Fruit fly (Drosophila melanogaster): ENCODE data around the gene pasi1.

The pasi1 gene

dm6 chr3R:17798211-17798737 is 3.4 kb downstream of the pasi1 start, which contains the start of gene CG7379 (continued):
- peak; percentile 51 for TF ChIP-seq CG2875 (GFP tag; optimal IDR thresholded peaks at IDR 0.05)
- no peak for TF ChIP-seq CG11695 (GFP tag; IDR thresholded peaks at IDR 0.05)
- peak; percentile 50 for TF ChIP-seq CG10274 (GFP tag; optimal IDR thresholded peaks at IDR 0.05)
- TF ChIP-seq CG2889 (GFP tag; IDR thresholded peaks at IDR 0.05), result no peak
- TF ChIP-seq onecut (GFP tag; IDR thresholded peaks at IDR 0.05), result peak; percentile 58
- no peak for TF ChIP-seq gsb-n (tag; optimal IDR thresholded peaks at IDR 0.05)
- peak; percentile 42 for TF ChIP-seq CG3838 (GFP tag; optimal IDR thresholded peaks at IDR 0.05)
- TF ChIP-seq PHDP (tag; optimal IDR thresholded peaks at IDR 0.05), result peak; percentile 58
- TF ChIP-seq BEAF-32 (GFP tag; optimal IDR thresholded peaks at IDR 0.05), result peak; percentile 51
- TF ChIP-seq CG15269 (tag; optimal IDR thresholded peaks at IDR 0.05), result peak; percentile 66
- peak; percentile 22 for TF ChIP-seq Nf-YB (GFP tag; optimal IDR thresholded peaks at IDR 0.05)
- TF ChIP-seq caup (GFP tag; optimal IDR thresholded peaks at IDR 0.05; ENCODE audit: severe bottlenecking), result peak; percentile 93
- TF ChIP-seq ash1 (GFP tag; optimal IDR thresholded peaks at IDR 0.05), result peak; percentile 52
- TF ChIP-seq fd102C (GFP tag; optimal IDR thresholded peaks at IDR 0.05), result peak; percentile 62
- TF ChIP-seq salm (tag; optimal IDR thresholded peaks at IDR 0.05), result no peak
- TF ChIP-seq bsh (GFP tag; optimal IDR thresholded peaks at IDR 0.05), result peak; percentile 43 to 60
- no peak for TF ChIP-seq Tbp (GFP tag; optimal IDR thresholded peaks at IDR 0.05)
- TF ChIP-seq Med (GFP tag), result peak; percentile 97
- no peak for TF ChIP-seq corto (GFP tag; optimal IDR thresholded peaks at IDR 0.05)
- TF ChIP-seq fd64A (GFP tag; optimal IDR thresholded peaks at IDR 0.05), result no peak
- TF ChIP-seq CG8359 (GFP tag; optimal IDR thresholded peaks at IDR 0.05; ENCODE audit: borderline replicate concordance), result no peak
- peak; percentile 66 for TF ChIP-seq cas (GFP tag; IDR thresholded peaks at IDR 0.05)
- TF ChIP-seq ham (GFP tag; IDR thresholded peaks at IDR 0.05), result no peak
- TF ChIP-seq schlank (tag; optimal IDR thresholded peaks at IDR 0.05), result peak; percentile 60
- TF ChIP-seq Rfx (GFP tag; IDR thresholded peaks at IDR 0.05), result peak; percentile 95
- TF ChIP-seq CG9727 (GFP tag; optimal IDR thresholded peaks at IDR 0.05), result peak; percentile 64
- TF ChIP-seq CG10209 (GFP tag; optimal IDR thresholded peaks at IDR 0.05), result peak; percentile 90
- TF ChIP-seq D19B (GFP tag; optimal IDR thresholded peaks at IDR 0.05), result peak; percentile 70
- peak; percentile 61; the same call in 1 of the 2 replicates for TF ChIP-seq Rx (GFP tag; IDR thresholded peaks at IDR 0.05)
- peak; percentile 67 for TF ChIP-seq CG12744 (GFP tag; optimal IDR thresholded peaks at IDR 0.05)
- peak; percentile 87 for TF ChIP-seq CG32532 (GFP tag; IDR thresholded peaks at IDR 0.05)
- peak; percentile 69 for TF ChIP-seq row (GFP tag; IDR thresholded peaks at IDR 0.05)
- no peak for TF ChIP-seq peb (GFP tag; IDR thresholded peaks at IDR 0.05)
- peak; percentile 81 for TF ChIP-seq lmd (GFP tag; IDR thresholded peaks at IDR 0.05)
- TF ChIP-seq Doc2 (GFP tag; IDR thresholded peaks at IDR 0.05), result no peak

- TF ChIP-seq ftz-f1 (GFP tag; optimal IDR thresholded peaks at IDR 0.05) (peak; percentile 20), cwo (GFP tag; optimal IDR thresholded peaks at IDR 0.05) (peak; percentile 3), CG14860 (GFP tag; IDR thresholded peaks at IDR 0.05; ENCODE audit: partially characterized antibody) (0 out of 3 replicates have a peak, but pooled peaks have one; percentile 30), CG11456 (GFP tag; IDR thresholded peaks at IDR 0.05) (0 out of 3 replicates have a peak, but pooled peaks have one; percentile 28), Dbx (GFP tag; IDR thresholded peaks at IDR 0.05) (peak; percentile 6; the same call in 1 of the 3 replicates), CG15514 (GFP tag; optimal IDR thresholded peaks at IDR 0.05) (peak; percentile 36), Ada2b (GFP tag; IDR thresholded peaks at IDR 0.05) (0 out of 2 replicates have a peak, but pooled peaks have one; percentile 8), CG6791 (GFP tag; IDR thresholded peaks at IDR 0.05; ENCODE audit: partially characterized antibody) (peak; percentile 21; the same call in 1 of the 3 replicates), D19B (GFP tag; optimal IDR thresholded peaks at IDR 0.05) (peak; percentile 18), Nf-YA (GFP tag; IDR thresholded peaks at IDR 0.05) (peak; percentile 30; the same call in 1 of the 2 replicates), bbx (GFP tag; IDR thresholded peaks at IDR 0.05; ENCODE audit: partially characterized antibody) (0 out of 2 replicates have a peak, but pooled peaks have one; percentile 16), Dfd (GFP tag; optimal IDR thresholded peaks at IDR 0.05) (no peak), Dref (GFP tag; IDR thresholded peaks at IDR 0.05) (no peak), sr (GFP tag; IDR thresholded peaks at IDR 0.05) (no peak), Fer1 (GFP tag; optimal IDR thresholded peaks at IDR 0.05) (peak; percentile 43), scrt (GFP tag; optimal IDR thresholded peaks at IDR 0.05) (peak; percentile 50), CG18599 (GFP tag; optimal IDR thresholded peaks at IDR 0.05) (peak; percentile 57)
These were observed 6.4 kb downstream of the pasi1 start, which contains the start of gene CG17803 for dm6 chr3R:17801264-17801663. CG17803 (minus strand) TSS chr3R:17801512.

Measured in whole organism, embryonic.